Worm (Caenorhabditis elegans): ENCODE data around the gene lag-1.

Gene lag-1

ce11 chrIV:6155296-6155695, 60.1 kb downstream of the lag-1 start, which contains the start of gene C11D2.7:
Gene C11D2.7, minus strand, starts transcription at chrIV:6155396.
- TF ChIP-seq unc-62 (GFP tag; optimal IDR thresholded peaks at IDR 0.05), result no peak

ce11 chrIV:6156833-6157232, 61.6 kb downstream of the lag-1 start, which contains the start of gene C11D2.4:
Gene C11D2.4, minus strand, starts transcription at chrIV:6156960.
- TF ChIP-seq unc-62 (GFP tag; optimal IDR thresholded peaks at IDR 0.05), result no peak

ce11 chrIV:6159616-6160015, 64.4 kb downstream of the lag-1 start:
- no peak for TF ChIP-seq unc-62 (GFP tag; optimal IDR thresholded peaks at IDR 0.05)
